Worm (Caenorhabditis elegans) whole organism, midembryonic: ENCODE data around the gene rpap-3.
A peak's percentile ranks its signal among the peaks of the same experiment; 100 is the strongest.

Experiments used
- T22C8.4 ChIP-seq: fragments of 200-800 bp; sonication (Bioruptor generic); IDR thresholded peaks from 2 replicates; pipeline ENCODE4 v1.3.6; 2022; ENCODE audit warnings: missing genetic modification characterization, missing compliant biosample characterization
- cog-1 ChIP-seq: sonication (generic microtip); optimal IDR thresholded peaks from 2 replicates; lab custom pipeline; 2016; ENCODE audit warnings: missing genetic modification characterization, missing compliant biosample characterization
- flt-1 ChIP-seq: fragments of 200-800 bp; sonication (Bioruptor generic); IDR thresholded peaks from 2 replicates; pipeline ENCODE4 v1.3.6; 2022; ENCODE audit warnings: missing genetic modification characterization, missing compliant biosample characterization
- klf-2 ChIP-seq: fragments of 200-800 bp; sonication (Bioruptor generic); conservative IDR thresholded peaks from 2 replicates; pipeline ENCODE4 v1.3.6; 2022; ENCODE audit warnings: missing genetic modification reagents, missing genetic modification characterization, missing compliant biosample characterization
- med-1 ChIP-seq: sonication (generic microtip); optimal IDR thresholded peaks from 2 replicates; lab custom pipeline; 2017; ENCODE audit warnings: missing genetic modification characterization, mild to moderate bottlenecking, missing compliant biosample characterization, antibody characterized with exemption, missing genetic modification reagents; ENCODE audit not compliant: insufficient read depth
- ref-1 ChIP-seq: fragments of 200-800 bp; sonication (Bioruptor generic); conservative IDR thresholded peaks from 2 replicates; pipeline ENCODE4 v1.3.6; 2022; ENCODE audit warnings: missing genetic modification reagents, missing genetic modification characterization, missing compliant biosample characterization
- tab-1 ChIP-seq: fragments of 200-800 bp; sonication (Bioruptor generic); IDR thresholded peaks from 2 replicates; pipeline ENCODE4 v1.3.6; 2022; ENCODE audit warnings: missing genetic modification characterization, missing compliant biosample characterization
- ztf-23 ChIP-seq: fragments of 200-800 bp; sonication (Bioruptor generic); IDR thresholded peaks from 2 replicates; pipeline ENCODE4 v1.3.6; 2022; ENCODE audit warnings: missing genetic modification reagents, missing genetic modification characterization, missing compliant biosample characterization
- ztf-29 ChIP-seq: fragments of 200-800 bp; sonication (Bioruptor generic); IDR thresholded peaks from 2 replicates; pipeline ENCODE4 v1.3.6; 2022; ENCODE audit warnings: missing genetic modification reagents, missing genetic modification characterization, missing compliant biosample characterization

The rpap-3 gene

DNA sequence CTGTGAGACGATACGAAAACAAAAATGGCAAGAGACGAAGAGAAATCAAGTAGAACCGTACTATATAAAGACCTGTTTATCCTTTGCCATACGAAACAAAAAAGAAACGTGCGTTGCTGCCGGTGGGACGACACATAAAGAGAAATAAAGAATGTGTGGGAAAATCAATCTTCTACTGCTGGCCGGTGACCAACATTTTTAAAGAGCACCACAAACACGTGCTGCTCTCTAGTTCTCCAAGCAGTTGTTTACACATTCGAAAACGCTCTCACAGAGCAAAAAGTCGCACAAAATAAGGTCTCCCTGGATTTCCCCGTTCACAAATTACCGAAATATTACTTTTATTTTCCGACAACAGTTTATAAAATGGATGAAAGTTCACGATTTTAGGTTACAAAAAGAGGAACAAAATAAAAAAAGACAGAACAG, 10.8 kb upstream of the rpap-3 start, which contains the start of gene imp-3:
imp-3 (minus strand) TSS at position 93 of the 429 bp plus-strand sequence.
- no peak for TF ChIP-seq cog-1 (tag; lab: Kevin White, UChicago)
- no peak for TF ChIP-seq T22C8.4 (GFP tag; lab: Robert Waterston, UW)
- TF ChIP-seq med-1, result no peak
- TF ChIP-seq ztf-23 (GFP tag; lab: Robert Waterston, UW), result no peak

DNA sequence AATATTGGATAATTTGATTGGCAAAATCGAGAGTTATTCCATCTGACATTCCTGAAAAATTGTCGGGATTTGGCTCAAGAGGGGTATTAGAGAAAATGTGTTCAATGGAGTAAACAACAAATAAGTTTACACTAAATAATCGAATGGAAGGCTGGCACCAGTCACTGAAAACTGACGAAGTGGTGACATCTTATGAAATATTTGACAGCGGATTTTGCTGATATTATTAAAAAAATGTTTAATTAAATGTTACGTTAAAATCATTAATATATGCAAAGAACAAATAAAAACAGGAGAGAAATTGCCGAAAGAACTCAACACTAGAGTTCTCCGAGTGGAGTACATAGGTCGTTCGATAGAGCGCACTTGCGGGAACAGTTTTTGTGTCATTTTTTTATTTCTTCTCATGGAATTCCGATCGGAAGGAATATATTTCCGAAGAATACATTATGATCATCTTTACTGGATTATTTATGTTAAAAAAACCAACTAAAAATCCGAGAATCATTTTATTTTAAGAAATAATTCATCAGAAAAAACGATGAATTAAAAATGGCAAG, 6.8 kb upstream of the rpap-3 start, which contains the start of gene tag-322:
tag-322 (minus strand) TSS at position 51 of the 560 bp plus-strand sequence.
- TF ChIP-seq ztf-23 (GFP tag; lab: Robert Waterston, UW), result no peak
- no peak for TF ChIP-seq ztf-29 (GFP tag; lab: Robert Waterston, UW)
- TF ChIP-seq tab-1, result no peak
- peak; percentile 32 for TF ChIP-seq cog-1 (tag; lab: Kevin White, UChicago)

DNA sequence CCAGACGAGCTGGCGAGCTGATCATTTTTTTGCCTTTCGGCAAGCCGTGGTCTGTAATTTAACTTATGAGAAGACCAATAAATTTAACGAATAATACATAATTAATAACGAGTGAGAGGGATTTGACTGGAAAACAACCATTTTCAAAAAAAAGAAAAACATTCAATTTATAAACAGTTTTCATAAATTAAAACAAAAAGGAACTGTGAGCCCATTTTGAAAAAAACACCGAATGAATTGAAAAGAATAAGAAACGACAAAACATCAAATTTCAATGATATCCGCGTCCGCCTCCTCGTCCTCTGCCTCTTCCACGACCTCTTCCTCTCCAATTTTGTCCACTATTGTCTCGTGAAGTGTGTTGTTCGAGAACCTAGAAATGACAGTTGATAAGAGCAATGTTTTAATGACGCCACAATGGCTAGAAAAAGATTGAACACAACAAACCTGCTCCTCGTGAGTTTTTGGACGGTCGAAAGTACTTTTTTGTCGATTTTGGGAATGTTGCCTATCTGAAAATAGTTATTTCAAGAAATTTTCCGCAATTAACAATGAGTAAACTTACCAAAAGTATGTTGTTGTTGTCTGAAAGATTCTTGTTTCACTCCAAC, 5.1 kb upstream of the rpap-3 start, which contains the start of gene tag-321:
tag-321 (minus strand) TSS at position 51 of the 611 bp plus-strand sequence.
- TF ChIP-seq T22C8.4 (GFP tag; lab: Robert Waterston, UW), result no peak
- TF ChIP-seq tab-1, result no peak
- TF ChIP-seq ztf-29 (GFP tag; lab: Robert Waterston, UW), result no peak
- no peak for TF ChIP-seq ref-1
- no peak for TF ChIP-seq cog-1 (tag; lab: Kevin White, UChicago)
- TF ChIP-seq med-1, result no peak
- no peak for TF ChIP-seq flt-1

DNA sequence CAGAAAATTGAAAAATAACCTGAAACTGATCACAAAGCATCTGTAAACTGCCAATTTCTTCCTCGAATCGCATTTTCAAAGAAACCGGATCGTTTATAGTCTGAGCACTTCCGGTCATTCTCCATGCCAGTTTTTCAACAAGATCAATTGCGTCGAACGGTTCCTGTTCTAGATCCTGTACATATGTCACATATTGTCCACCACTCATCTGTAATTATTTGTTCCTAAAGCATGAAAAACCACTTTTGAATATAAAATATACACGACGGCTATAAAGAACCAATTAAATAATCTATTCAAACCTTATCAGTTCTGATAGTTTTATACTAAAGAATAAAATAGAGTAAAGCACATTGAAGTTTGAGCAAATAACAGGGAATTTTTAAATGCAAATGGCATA, 3.5 kb upstream of the rpap-3 start, which contains the start of gene sec-10:
sec-10 (minus strand) TSS at position 208 of the 400 bp plus-strand sequence.
- TF ChIP-seq tab-1, result no peak
- TF ChIP-seq ztf-23 (GFP tag; lab: Robert Waterston, UW), result no peak
- TF ChIP-seq flt-1, result no peak
- no peak for TF ChIP-seq cog-1 (tag; lab: Kevin White, UChicago)
- TF ChIP-seq ref-1, result no peak
- TF ChIP-seq med-1, result no peak

DNA sequence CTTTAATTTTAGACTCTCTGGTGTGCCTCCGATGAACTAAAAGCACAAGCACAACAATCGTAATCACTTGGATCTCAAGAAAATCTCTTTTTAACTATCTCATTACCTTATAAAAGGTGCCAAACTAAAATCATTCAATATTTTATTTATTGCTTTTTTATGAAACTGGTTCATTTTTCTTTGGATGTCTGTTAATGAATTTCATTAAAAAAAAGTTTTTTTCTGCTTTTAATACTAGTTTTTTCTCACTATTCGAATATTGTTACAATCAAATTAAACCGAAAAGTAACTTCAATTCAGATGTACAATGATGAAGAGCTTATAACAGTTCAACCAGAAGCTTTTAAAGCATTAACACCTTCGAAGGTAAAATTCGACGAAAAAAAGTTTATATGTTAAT, 3.0 kb downstream of the rpap-3 start, which contains the start of gene swd-2.1:
swd-2.1 (plus strand) TSS at position 301 of the 400 bp plus-strand sequence.
- TF ChIP-seq ref-1, result no peak
- no peak for TF ChIP-seq flt-1
- TF ChIP-seq T22C8.4 (GFP tag; lab: Robert Waterston, UW), result no peak
- TF ChIP-seq klf-2 (GFP tag; lab: Robert Waterston, UW), result no peak
- TF ChIP-seq ztf-23 (GFP tag; lab: Robert Waterston, UW), result no peak
- no peak for TF ChIP-seq cog-1 (tag; lab: Kevin White, UChicago)
- TF ChIP-seq med-1, result no peak
- TF ChIP-seq ztf-29 (GFP tag; lab: Robert Waterston, UW), result no peak
- no peak for TF ChIP-seq tab-1

DNA sequence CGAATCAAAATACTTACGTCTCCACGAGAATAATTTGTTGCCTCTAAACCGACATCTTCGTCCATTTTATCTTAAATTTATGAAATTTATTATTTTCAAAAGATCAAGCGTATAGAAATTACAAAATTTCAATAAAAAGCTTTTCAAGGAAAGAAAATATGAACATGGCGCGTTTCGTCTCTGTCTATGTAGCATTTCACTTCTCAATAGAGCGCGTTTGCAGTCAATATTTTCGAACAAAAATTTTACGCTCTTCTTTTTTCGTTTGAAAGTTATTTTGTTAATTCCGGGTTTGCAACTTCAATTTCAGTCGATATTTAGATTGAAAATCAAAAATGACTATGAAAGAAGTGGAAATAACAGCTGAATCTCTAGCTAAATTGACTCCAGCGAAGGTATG, 4.6 kb downstream of the rpap-3 start, which contains the start of the genes hcf-1 and swd-2.2:
hcf-1 (minus strand) TSS at position 70 of the 400 bp plus-strand sequence.
swd-2.2 (plus strand) TSS at position 206 of the 400 bp plus-strand sequence.
- TF ChIP-seq cog-1 (tag; lab: Kevin White, UChicago), result no peak

DNA sequence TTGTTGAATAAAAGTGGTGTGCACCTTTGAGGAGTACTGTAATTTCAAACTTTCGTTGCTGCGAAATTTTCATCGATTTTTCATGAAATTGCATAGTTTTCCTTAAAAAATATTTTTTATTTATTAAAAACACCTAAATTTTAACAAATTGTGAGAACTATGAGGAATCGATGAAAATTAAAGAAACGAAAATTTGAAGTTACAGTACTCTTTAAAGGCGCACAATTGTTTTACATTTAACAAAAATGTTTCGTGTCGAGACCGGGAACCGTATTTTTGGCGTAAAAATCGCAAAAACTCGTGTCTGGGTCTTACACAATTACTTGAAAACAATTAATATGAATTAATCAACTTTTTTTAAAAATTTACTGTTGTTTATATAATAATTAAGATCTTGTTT, 8.6 kb downstream of the rpap-3 start, which contains the start of gene rdl-1:
rdl-1 (minus strand) TSS at position 101 of the 400 bp plus-strand sequence.
- TF ChIP-seq T22C8.4 (GFP tag; lab: Robert Waterston, UW), result no peak
- no peak for TF ChIP-seq cog-1 (tag; lab: Kevin White, UChicago)
- no peak for TF ChIP-seq ref-1
- no peak for TF ChIP-seq flt-1

DNA sequence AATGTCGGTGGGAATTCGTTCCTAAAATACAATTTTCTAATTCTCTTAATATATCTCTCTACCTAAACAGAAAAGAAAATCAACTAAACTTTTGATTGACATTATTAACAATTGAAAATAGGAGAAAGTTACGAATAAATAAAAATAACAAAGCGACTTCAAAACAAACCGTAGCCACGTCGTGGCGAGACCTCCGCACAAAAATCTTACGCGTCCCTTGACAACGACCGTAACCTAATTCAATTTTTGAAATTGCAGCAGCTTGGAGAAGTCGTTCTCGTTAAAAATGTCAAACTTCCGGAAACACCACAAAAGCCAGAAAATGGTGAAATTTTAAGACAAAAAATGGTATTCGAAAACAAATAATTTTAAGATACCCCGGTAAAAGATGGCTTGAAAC, 14.4 kb downstream of the rpap-3 start:
- no peak for TF ChIP-seq ref-1
- no peak for TF ChIP-seq tab-1
- no peak for TF ChIP-seq klf-2 (GFP tag; lab: Robert Waterston, UW)
- no peak for TF ChIP-seq flt-1
- no peak for TF ChIP-seq med-1
- no peak for TF ChIP-seq ztf-23 (GFP tag; lab: Robert Waterston, UW)
- TF ChIP-seq ztf-29 (GFP tag; lab: Robert Waterston, UW), result no peak
- TF ChIP-seq cog-1 (tag; lab: Kevin White, UChicago), result no peak
- no peak for TF ChIP-seq T22C8.4 (GFP tag; lab: Robert Waterston, UW)

DNA sequence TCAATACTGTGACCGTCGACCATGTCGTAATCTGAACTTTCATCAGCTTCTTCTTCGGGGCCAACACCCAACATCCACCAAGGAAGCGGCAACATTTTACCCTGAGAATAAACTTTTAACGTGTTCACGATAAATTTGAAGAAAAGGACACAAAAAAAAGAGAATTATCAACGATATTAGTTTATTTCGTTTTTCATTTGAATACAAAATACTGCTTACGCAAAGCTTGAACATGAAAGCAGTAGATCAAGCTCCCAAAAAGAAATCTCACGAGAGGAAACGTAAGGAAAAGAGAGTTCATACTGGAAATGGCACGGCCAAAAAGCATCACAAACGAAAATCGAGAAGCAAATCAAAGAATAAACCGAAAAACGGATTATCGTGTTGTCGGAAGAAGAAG, 15.0 kb downstream of the rpap-3 start, which contains the start of the genes C46A5.6 and C46A5.1:
C46A5.6 (minus strand) TSS at position 101 of the 400 bp plus-strand sequence.
C46A5.1 (plus strand) TSS at position 184 of the 400 bp plus-strand sequence.
- TF ChIP-seq ztf-23 (GFP tag; lab: Robert Waterston, UW) (no peak), tab-1 (no peak), flt-1 (no peak), T22C8.4 (GFP tag; lab: Robert Waterston, UW) (no peak), med-1 (no peak), cog-1 (tag; lab: Kevin White, UChicago) (no peak), klf-2 (GFP tag; lab: Robert Waterston, UW) (no peak), ref-1 (no peak), ztf-29 (GFP tag; lab: Robert Waterston, UW) (no peak)

DNA sequence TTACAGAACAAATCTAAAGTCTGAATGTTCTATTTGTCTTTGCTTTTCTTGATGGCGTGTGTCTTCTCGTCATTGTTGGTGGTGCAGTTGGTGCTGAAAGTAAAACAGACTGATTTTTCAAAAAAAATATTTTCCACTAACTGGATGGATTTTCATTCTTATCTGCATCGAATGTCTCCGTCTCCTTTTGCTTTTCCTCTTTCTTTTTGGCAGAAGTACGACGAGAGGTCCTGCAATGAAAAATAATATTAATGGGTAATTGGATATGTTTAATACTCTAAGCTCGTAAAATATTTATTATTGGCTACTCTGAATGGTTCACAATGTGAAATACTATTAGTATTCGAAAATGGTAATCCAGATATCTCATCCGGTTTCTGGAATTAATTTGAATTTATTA, 18.6 kb downstream of the rpap-3 start, which contains the start of gene del-7:
del-7 (plus strand) TSS at position 301 of the 400 bp plus-strand sequence.
- TF ChIP-seq med-1, result no peak

DNA sequence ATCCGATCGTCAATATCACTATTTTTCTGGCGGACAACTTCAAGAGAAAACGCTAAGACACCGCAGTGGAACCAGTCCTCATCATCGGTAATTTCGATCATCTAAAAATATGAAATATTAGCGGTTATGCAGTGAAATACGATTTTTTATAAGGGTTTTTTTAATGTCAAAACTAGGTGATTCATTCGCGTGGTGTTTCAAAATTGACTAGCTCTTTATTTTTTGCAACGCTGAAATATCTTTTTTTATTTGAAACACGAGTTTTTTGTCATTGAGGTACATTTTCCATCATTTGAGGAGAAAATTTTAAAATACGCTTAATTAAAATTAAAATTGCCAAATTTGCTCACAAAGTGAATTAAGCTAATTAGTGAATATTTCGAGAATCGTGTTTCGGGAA, 19.2 kb downstream of the rpap-3 start, which contains the start of gene dsb-3:
dsb-3 (minus strand) TSS at position 101 of the 400 bp plus-strand sequence.
- TF ChIP-seq flt-1 (no peak), ref-1 (no peak), med-1 (no peak), klf-2 (GFP tag; lab: Robert Waterston, UW) (no peak), T22C8.4 (GFP tag; lab: Robert Waterston, UW) (no peak), ztf-29 (GFP tag; lab: Robert Waterston, UW) (no peak), ztf-23 (GFP tag; lab: Robert Waterston, UW) (no peak), cog-1 (tag; lab: Kevin White, UChicago) (no peak), tab-1 (no peak)
